Fruit fly (Drosophila melanogaster): Measurements from ENCODE around the gene CG31909.

Gene CG31909

dm6 chr2L:7239310-7239709 lies 18.0 kb upstream of the CG31909 start (continued):
- TF ChIP-seq Eip74EF (GFP tag; optimal IDR thresholded peaks at IDR 0.05) = no peak
- TF ChIP-seq vnd (GFP tag; IDR thresholded peaks at IDR 0.05; ENCODE audit: partially characterized antibody) = no peak
- TF ChIP-seq CG6854 (GFP tag; optimal IDR thresholded peaks at IDR 0.05) = no peak
- peak; percentile 68 for TF ChIP-seq CG13296 (GFP tag; optimal IDR thresholded peaks at IDR 0.05)
- peak; percentile 67 for TF ChIP-seq Fer1 (GFP tag; optimal IDR thresholded peaks at IDR 0.05)
- TF ChIP-seq CG34224 (GFP tag; IDR thresholded peaks at IDR 0.05; ENCODE audit: partially characterized antibody) = no peak
- TF ChIP-seq Adf1 (GFP tag; IDR thresholded peaks at IDR 0.05) = no peak
- TF ChIP-seq CG1024 (GFP tag; IDR thresholded peaks at IDR 0.05) = no peak
- TF ChIP-seq mld (GFP tag; IDR thresholded peaks at IDR 0.05; ENCODE audit: partially characterized antibody) = no peak
- TF ChIP-seq fd96Cb (tag; optimal IDR thresholded peaks at IDR 0.05) = no peak
- no peak for TF ChIP-seq tup (GFP tag; optimal IDR thresholded peaks at IDR 0.05)
- peak; percentile 32 for TF ChIP-seq CG13123 (GFP tag; optimal IDR thresholded peaks at IDR 0.05)
- TF ChIP-seq Dip3 (GFP tag; optimal IDR thresholded peaks at IDR 0.05) = peak; percentile 20
- peak; percentile 18 for TF ChIP-seq CG3407 (GFP tag; optimal IDR thresholded peaks at IDR 0.05)
- no peak for TF ChIP-seq cg (GFP tag; optimal IDR thresholded peaks at IDR 0.05)
- no peak for TF ChIP-seq CG15479 (GFP tag; optimal IDR thresholded peaks at IDR 0.05)
- peak; percentile 33 for TF ChIP-seq CG1647 (GFP tag; optimal IDR thresholded peaks at IDR 0.05)
- TF ChIP-seq BtbVII (GFP tag; optimal IDR thresholded peaks at IDR 0.05) = peak; percentile 36
- no peak for TF ChIP-seq MBD-R2 (GFP tag; IDR thresholded peaks at IDR 0.05)
- no peak for TF ChIP-seq CG1529 (GFP tag; optimal IDR thresholded peaks at IDR 0.05)
- TF ChIP-seq CG10565 (GFP tag; optimal IDR thresholded peaks at IDR 0.05) = no peak
- TF ChIP-seq CG3726 (GFP tag; IDR thresholded peaks at IDR 0.05) = no peak
- TF ChIP-seq Mes4 (GFP tag; optimal IDR thresholded peaks at IDR 0.05) = no peak
- no peak for TF ChIP-seq Oaz (GFP tag; IDR thresholded peaks at IDR 0.05)
- TF ChIP-seq ATbp (GFP tag; optimal IDR thresholded peaks at IDR 0.05) = peak; percentile 20
- no peak for TF ChIP-seq gce (GFP tag; IDR thresholded peaks at IDR 0.05)
- peak; percentile 16 for TF ChIP-seq CG1233 (GFP tag; optimal IDR thresholded peaks at IDR 0.05)
- peak; percentile 38 for TF ChIP-seq CG6813 (GFP tag; optimal IDR thresholded peaks at IDR 0.05)
- TF ChIP-seq Hand (GFP tag; optimal IDR thresholded peaks at IDR 0.05) = no peak
- no peak for TF ChIP-seq CG6683 (GFP tag; optimal IDR thresholded peaks at IDR 0.05)
- no peak for TF ChIP-seq h (optimal IDR thresholded peaks at IDR 0.05)
- peak; percentile 36; the same call in 1 of the 2 replicates for TF ChIP-seq Xrp1 (GFP tag; IDR thresholded peaks at IDR 0.05)
- 0 out of 2 replicates have a peak, but pooled peaks have one; percentile 12 for TF ChIP-seq CG32767 (GFP tag; IDR thresholded peaks at IDR 0.05)
- TF ChIP-seq CG8388 (GFP tag; optimal IDR thresholded peaks at IDR 0.05) = no peak
- no peak for TF ChIP-seq CG12744 (GFP tag; optimal IDR thresholded peaks at IDR 0.05)
- TF ChIP-seq shn (GFP tag; optimal IDR thresholded peaks at IDR 0.05) = no peak
- no peak for TF ChIP-seq pfk (GFP tag; optimal IDR thresholded peaks at IDR 0.05)
- no peak for TF ChIP-seq kni (GFP tag; optimal IDR thresholded peaks at IDR 0.05)
- TF ChIP-seq CG7963 (GFP tag; IDR thresholded peaks at IDR 0.05; ENCODE audit: partially characterized antibody) = no peak
- peak; percentile 6 for TF ChIP-seq Meics (GFP tag; optimal IDR thresholded peaks at IDR 0.05)
- TF ChIP-seq dysf (GFP tag; IDR thresholded peaks at IDR 0.05) = no peak; the same call in 2 of the 3 replicates
- TF ChIP-seq CG12219 (GFP tag; optimal IDR thresholded peaks at IDR 0.05) = peak; percentile 10
- peak; percentile 62 for TF ChIP-seq bab2 (GFP tag; optimal IDR thresholded peaks at IDR 0.05)
- no peak for TF ChIP-seq CG10959 (GFP tag; IDR thresholded peaks at IDR 0.05)
- no peak for TF ChIP-seq croc (GFP tag; conservative IDR thresholded peaks at IDR 0.05)
- no peak for TF ChIP-seq lola (GFP tag; optimal IDR thresholded peaks at IDR 0.05)
- TF ChIP-seq CG3995 (GFP tag; optimal IDR thresholded peaks at IDR 0.05) = no peak
- peak; percentile 80 for TF ChIP-seq lbe (GFP tag; optimal IDR thresholded peaks at IDR 0.05)
- TF ChIP-seq kay (GFP tag; optimal IDR thresholded peaks at IDR 0.05) = no peak
- TF ChIP-seq ato (GFP tag; IDR thresholded peaks at IDR 0.05; ENCODE audit: partially characterized antibody) = no peak
